Worm (Caenorhabditis elegans) whole organism, L3 larva: Measurements from ENCODE around the gene mel-11.

Experiments
- R02D3.7 ChIP-seq: fragments of 150-350 bp; optimal IDR thresholded peaks from 2 replicates; lab custom pipeline; 2014; ENCODE audit warnings: missing biosample characterization, missing genetic modification characterization
- ZK546.5 ChIP-seq: sonication (generic microtip); optimal IDR thresholded peaks from 2 replicates; lab custom pipeline; 2017; ENCODE audit warnings: missing biosample characterization, missing genetic modification characterization
- ceh-82 ChIP-seq: fragments of 150-350 bp; optimal IDR thresholded peaks from 2 replicates; lab custom pipeline; 2014; ENCODE audit warnings: missing biosample characterization, missing genetic modification characterization
- elt-3 ChIP-seq, 3 experiments: fragments of 150-350 bp in 1 of 3; sonication (generic microtip) in 2 of 3; optimal IDR thresholded peaks; 2 replicates in 2 of 3; 4 replicates in 1 of 3; lab custom pipeline; 2014 to 2017; ENCODE audit warnings: missing biosample characterization in 3 of 3, missing genetic modification characterization in 3 of 3
- lin-15B ChIP-seq: fragments of 150-350 bp; optimal IDR thresholded peaks from 2 replicates; lab custom pipeline; 2014; ENCODE audit warnings: missing biosample characterization, missing genetic modification characterization
- mdl-1 ChIP-seq: fragments of 150-350 bp; optimal IDR thresholded peaks from 2 replicates; lab custom pipeline; 2014; ENCODE audit warnings: missing biosample characterization, missing genetic modification characterization
- nhr-12 ChIP-seq: fragments of 150-350 bp; optimal IDR thresholded peaks from 2 replicates; lab custom pipeline; 2014; ENCODE audit warnings: missing biosample characterization, missing genetic modification characterization
- nhr-23 ChIP-seq: fragments of 150-350 bp; optimal IDR thresholded peaks from 2 replicates; lab custom pipeline; 2014; ENCODE audit warnings: missing biosample characterization, missing genetic modification reagents, missing genetic modification characterization
- nhr-77 ChIP-seq: fragments of 150-350 bp; optimal IDR thresholded peaks from 2 replicates; lab custom pipeline; 2014; ENCODE audit warnings: missing biosample characterization, missing genetic modification characterization
- pqm-1 ChIP-seq: fragments of 150-350 bp; optimal IDR thresholded peaks from 2 replicates; lab custom pipeline; 2017; ENCODE audit warnings: missing biosample characterization, missing genetic modification characterization, inconsistent platforms
- snpc-4 ChIP-seq: fragments of 150-350 bp; optimal IDR thresholded peaks from 2 replicates; lab custom pipeline; 2014; ENCODE audit warnings: missing biosample characterization, missing genetic modification characterization
- unc-39 ChIP-seq: sonication (generic microtip); optimal IDR thresholded peaks from 4 replicates; lab custom pipeline; 2017; ENCODE audit warnings: missing biosample characterization, missing genetic modification characterization
- unc-62 ChIP-seq: fragments of 150-350 bp; sonication (generic microtip); optimal IDR thresholded peaks from 4 replicates; lab custom pipeline; 2014; ENCODE audit warnings: missing biosample characterization, missing genetic modification reagents, missing genetic modification characterization
- ztf-11 ChIP-seq: fragments of 150-350 bp; optimal IDR thresholded peaks from 2 replicates; lab custom pipeline; 2014; ENCODE audit warnings: missing biosample characterization, missing genetic modification characterization

DNA sequence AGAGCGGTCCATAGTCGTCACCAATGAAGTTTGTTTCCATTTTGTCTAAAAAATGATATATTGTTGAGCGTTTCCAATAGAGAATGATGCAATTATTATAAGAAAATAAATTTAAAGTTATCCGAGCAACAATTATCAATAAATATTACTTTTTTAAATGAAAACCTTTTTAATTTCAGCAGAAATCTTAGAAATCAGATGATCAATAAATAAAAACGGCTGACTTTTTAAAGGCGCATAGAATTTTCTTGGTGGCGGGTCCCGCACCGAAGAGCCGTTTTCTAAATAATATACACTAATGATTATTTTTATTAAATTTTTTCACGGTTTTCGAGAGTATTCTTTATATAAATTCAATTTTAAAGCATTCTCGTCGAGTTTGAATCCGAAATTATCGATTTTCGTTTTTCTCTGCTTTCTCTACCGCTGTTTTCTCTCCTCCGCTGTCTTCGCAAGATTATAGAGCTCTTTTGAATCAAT lies 35.4 kb upstream of the mel-11 start, which contains the start of gene rab-39:
- TF ChIP-seq lin-15B (tag; lab: Kevin White, UChicago) (peak; percentile 31), nhr-12 (tag; lab: Kevin White, UChicago) (no peak), mdl-1 (tag; lab: Kevin White, UChicago) (no peak), snpc-4 (tag; lab: Kevin White, UChicago) (no peak), ceh-82 (tag; lab: Kevin White, UChicago) (no peak), pqm-1 (tag; lab: Kevin White, UChicago) (no peak), R02D3.7 (tag; lab: Kevin White, UChicago) (peak; percentile 46), nhr-77 (tag; lab: Kevin White, UChicago) (no peak), elt-3 (tag; optimal IDR thresholded peaks at IDR 0.05; lab: Kevin White, UChicago) (no peak), unc-39 (tag; lab: Kevin White, UChicago) (no peak), nhr-23 (no peak), ZK546.5 (tag; lab: Kevin White, UChicago) (no peak), unc-62 (GFP tag; lab: Kevin White, UChicago) (no peak), ztf-11 (no peak)
